Worm (Caenorhabditis elegans) whole organism, L1 larva: ENCODE measurements around the gene srpa-72.

Source experiments
- C04F5.9 ChIP-seq: sonication (generic microtip); optimal IDR thresholded peaks from 2 replicates; lab custom pipeline; 2016; ENCODE audit warnings: missing genetic modification characterization, missing compliant biosample characterization
- C34B4.2 ChIP-seq: sonication (generic microtip); optimal IDR thresholded peaks from 2 replicates; lab custom pipeline; 2017; ENCODE audit warnings: mild to moderate bottlenecking, missing genetic modification characterization, missing compliant biosample characterization
- aha-1 ChIP-seq: fragments of 150-350 bp; optimal IDR thresholded peaks from 2 replicates; lab custom pipeline; 2014; ENCODE audit warnings: missing biosample characterization, missing genetic modification characterization
- aly-2 ChIP-seq: fragments of 150-350 bp; optimal IDR thresholded peaks from 2 replicates; lab custom pipeline; 2014; ENCODE audit warnings: missing biosample characterization, missing genetic modification characterization
- ama-1 ChIP-seq: fragments of 150-350 bp; optimal IDR thresholded peaks from 2 replicates; lab custom pipeline; 2014
- blmp-1 ChIP-seq: fragments of 150-350 bp; optimal IDR thresholded peaks from 2 replicates; lab custom pipeline; 2014; ENCODE audit warnings: missing biosample characterization, missing genetic modification characterization
- ceh-8 ChIP-seq: fragments of 200-800 bp; sonication (Bioruptor generic); optimal IDR thresholded peaks from 2 replicates; lab custom pipeline; 2018; ENCODE audit warnings: mild to moderate bottlenecking, missing genetic modification characterization, moderate library complexity, missing compliant biosample characterization
- ceh-88 ChIP-seq: fragments of 200-800 bp; sonication (Bioruptor generic); IDR thresholded peaks from 2 replicates; pipeline ENCODE4 v1.3.6; 2022; ENCODE audit warnings: missing genetic modification characterization, missing compliant biosample characterization
- ces-1 ChIP-seq: fragments of 150-350 bp; optimal IDR thresholded peaks from 2 replicates; lab custom pipeline; 2014; ENCODE audit warnings: missing biosample characterization, missing genetic modification reagents, missing genetic modification characterization
- dpl-1 ChIP-seq, 3 experiments: fragments of 150-350 bp in 2 of 3; sonication (generic microtip) in 1 of 3; optimal IDR thresholded peaks; 2 replicates each; lab custom pipeline; 2014 to 2017; ENCODE audit warnings: missing biosample characterization in 3 of 3, missing genetic modification characterization in 3 of 3, missing genetic modification reagents in 3 of 3
- efl-1 ChIP-seq, 4 experiments: fragments of 150-350 bp; optimal IDR thresholded peaks in 3 of 4; peaks in 1 of 4; 1 replicate in 1 of 4; 2 replicates in 3 of 4; lab custom pipeline; 2014; ENCODE audit warnings: missing biosample characterization in 2 of 4, missing genetic modification characterization in 2 of 4, missing genetic modification reagents in 2 of 4
- efl-3 ChIP-seq: fragments of 200-800 bp; sonication (Bioruptor generic); optimal IDR thresholded peaks from 2 replicates; lab custom pipeline; 2018; ENCODE audit warnings: mild to moderate bottlenecking, missing genetic modification characterization, missing compliant biosample characterization
- egl-13 ChIP-seq: sonication (generic microtip); optimal IDR thresholded peaks from 2 replicates; lab custom pipeline; 2016; ENCODE audit warnings: missing genotype, missing genetic modification reagents, missing genetic modification characterization, missing compliant biosample characterization
- elt-2 ChIP-seq: sonication (generic microtip); optimal IDR thresholded peaks from 2 replicates; lab custom pipeline; 2016; ENCODE audit warnings: missing genetic modification characterization, mild to moderate bottlenecking, inconsistent platforms, missing compliant biosample characterization, missing genetic modification reagents
- elt-3 ChIP-seq, 6 experiments: fragments of 150-350 bp in 1 of 6; sonication (generic microtip); optimal IDR thresholded peaks; 2 replicates each; lab custom pipeline; 2017 to 2018; ENCODE audit warnings: missing biosample characterization in 6 of 6, missing genetic modification characterization in 6 of 6, inconsistent platforms in 1 of 6
- fkh-4 ChIP-seq: sonication (generic microtip); optimal IDR thresholded peaks from 2 replicates; lab custom pipeline; 2016; ENCODE audit warnings: missing compliant biosample characterization, missing genetic modification characterization, borderline replicate concordance
- fos-1 ChIP-seq: fragments of 150-350 bp; optimal IDR thresholded peaks from 2 replicates; lab custom pipeline; 2014; ENCODE audit warnings: missing biosample characterization, missing genetic modification characterization
- grh-1 ChIP-seq: fragments of 200-800 bp; sonication (Bioruptor generic); IDR thresholded peaks from 2 replicates; pipeline ENCODE4 v1.3.6; 2022; ENCODE audit warnings: missing genetic modification reagents, missing genetic modification characterization, missing compliant biosample characterization
- hpl-2 ChIP-seq: fragments of 150-350 bp; optimal IDR thresholded peaks from 2 replicates; lab custom pipeline; 2014; ENCODE audit warnings: missing biosample characterization, missing genetic modification reagents, missing genetic modification characterization
- irx-1 ChIP-seq: sonication (generic microtip); optimal IDR thresholded peaks from 2 replicates; lab custom pipeline; 2016; ENCODE audit warnings: missing genetic modification characterization, missing compliant biosample characterization
- isw-1 ChIP-seq: fragments of 200-800 bp; sonication (Bioruptor generic); IDR thresholded peaks from 2 replicates; pipeline ENCODE4 v1.3.6; 2022; ENCODE audit warnings: missing genetic modification characterization, missing compliant biosample characterization
- jun-1 ChIP-seq: fragments of 150-350 bp; optimal IDR thresholded peaks from 2 replicates; lab custom pipeline; 2014; ENCODE audit warnings: missing biosample characterization, missing genetic modification reagents, missing genetic modification characterization
- lin-14 ChIP-seq: fragments of 200-800 bp; sonication (Bioruptor generic); optimal IDR thresholded peaks from 2 replicates; lab custom pipeline; 2018; ENCODE audit warnings: mild to moderate bottlenecking, missing genetic modification characterization, moderate library complexity, missing compliant biosample characterization
- lin-35 ChIP-seq, 2 experiments: fragments of 150-350 bp; optimal IDR thresholded peaks; 2 replicates each; lab custom pipeline; 2014; ENCODE audit warnings: missing biosample characterization in 2 of 2, missing genetic modification characterization in 2 of 2, missing genetic modification reagents in 2 of 2
- lsy-2 ChIP-seq, 2 experiments: fragments of 150-350 bp; optimal IDR thresholded peaks; 2 replicates each; lab custom pipeline; 2014; ENCODE audit warnings: missing biosample characterization in 2 of 2, missing genetic modification characterization in 2 of 2
- mef-2 ChIP-seq: fragments of 150-350 bp; optimal IDR thresholded peaks from 2 replicates; lab custom pipeline; 2014; ENCODE audit warnings: missing biosample characterization, missing genetic modification characterization
- mep-1 ChIP-seq: fragments of 150-350 bp; optimal IDR thresholded peaks from 2 replicates; lab custom pipeline; 2014; ENCODE audit warnings: missing biosample characterization, missing genetic modification characterization
- nhr-19 ChIP-seq: fragments of 200-800 bp; sonication (Bioruptor generic); conservative IDR thresholded peaks from 2 replicates; pipeline ENCODE4 v1.3.6; 2022; ENCODE audit warnings: missing genetic modification characterization, missing compliant biosample characterization
- nhr-20 ChIP-seq: sonication (generic microtip); optimal IDR thresholded peaks from 2 replicates; lab custom pipeline; 2016; ENCODE audit warnings: mild to moderate bottlenecking, missing genetic modification characterization, missing compliant biosample characterization
- nhr-85 ChIP-seq: sonication (generic microtip); peaks from one replicate; lab custom pipeline; 2016; ENCODE audit warnings: missing genetic modification characterization, inconsistent platforms, missing compliant biosample characterization
- nhr-90 ChIP-seq: sonication (generic microtip); optimal IDR thresholded peaks from 2 replicates; lab custom pipeline; 2016; ENCODE audit warnings: mild to moderate bottlenecking, missing genetic modification characterization, missing compliant biosample characterization; ENCODE audit not compliant: poor library complexity
- pag-3 ChIP-seq: sonication (generic microtip); optimal IDR thresholded peaks from 2 replicates; lab custom pipeline; 2017; ENCODE audit warnings: missing genetic modification characterization, mild to moderate bottlenecking, missing compliant biosample characterization, antibody characterized with exemption, borderline replicate concordance; ENCODE audit not compliant: insufficient read depth
- pqm-1 ChIP-seq: sonication (generic microtip); optimal IDR thresholded peaks from 3 replicates; lab custom pipeline; 2017; ENCODE audit warnings: missing biosample characterization, missing genetic modification characterization
- skn-1 ChIP-seq: fragments of 150-350 bp; optimal IDR thresholded peaks from 2 replicates; lab custom pipeline; 2014; ENCODE audit warnings: missing biosample characterization, missing genetic modification characterization
- snu-23 ChIP-seq: sonication (generic microtip); optimal IDR thresholded peaks from 2 replicates; lab custom pipeline; 2016; ENCODE audit warnings: missing genetic modification characterization, missing compliant biosample characterization
- sox-4 ChIP-seq: sonication (generic microtip); optimal IDR thresholded peaks from 2 replicates; lab custom pipeline; 2016; ENCODE audit warnings: missing genetic modification characterization, missing compliant biosample characterization
- sptf-1 ChIP-seq: fragments of 150-350 bp; optimal IDR thresholded peaks from 2 replicates; lab custom pipeline; 2014; ENCODE audit warnings: missing biosample characterization, missing genetic modification characterization
- swsn-7 ChIP-seq: sonication (generic microtip); optimal IDR thresholded peaks from 2 replicates; lab custom pipeline; 2016; ENCODE audit warnings: missing genetic modification characterization, missing compliant biosample characterization
- tbx-2 ChIP-seq: sonication (generic microtip); optimal IDR thresholded peaks from 2 replicates; lab custom pipeline; 2016; ENCODE audit warnings: missing genetic modification characterization, missing compliant biosample characterization
- unc-130 ChIP-seq: fragments of 150-350 bp; optimal IDR thresholded peaks from 2 replicates; lab custom pipeline; 2017; ENCODE audit warnings: missing biosample characterization, missing genetic modification characterization, inconsistent platforms
- unc-30 ChIP-seq: sonication (generic microtip); optimal IDR thresholded peaks from 2 replicates; lab custom pipeline; 2017; ENCODE audit warnings: missing biosample characterization, missing genetic modification characterization
- unc-62 ChIP-seq: fragments of 150-350 bp; optimal IDR thresholded peaks from 2 replicates; lab custom pipeline; 2014; ENCODE audit warnings: missing biosample characterization, missing genetic modification reagents, missing genetic modification characterization
- unc-98 ChIP-seq: fragments of 200-800 bp; sonication (Bioruptor generic); IDR thresholded peaks from 2 replicates; pipeline ENCODE4 v1.3.6; 2022; ENCODE audit warnings: missing genetic modification characterization, missing compliant biosample characterization
- xbp-1 ChIP-seq: sonication (generic microtip); optimal IDR thresholded peaks from 2 replicates; lab custom pipeline; 2016; ENCODE audit warnings: missing genetic modification characterization, missing compliant biosample characterization
- zag-1 ChIP-seq: fragments of 150-350 bp; optimal IDR thresholded peaks from 2 replicates; lab custom pipeline; 2014; ENCODE audit warnings: missing biosample characterization, missing genetic modification characterization
- zip-4 ChIP-seq: fragments of 200-800 bp; sonication (Bioruptor generic); optimal IDR thresholded peaks from 2 replicates; lab custom pipeline; 2018; ENCODE audit warnings: mild to moderate bottlenecking, missing genetic modification characterization, moderate library complexity, missing compliant biosample characterization

Gene srpa-72

ce11 chrII:2800550-2801233 lies 13.4 kb downstream of the srpa-72 start, which contains the start of gene nhr-119 (continued):
- TF ChIP-seq skn-1 (peak; percentile 4), ces-1 (GFP tag; lab: Kevin White, UChicago) (no peak), grh-1 (peak; percentile 71), pqm-1 (tag; lab: Kevin White, UChicago) (peak; percentile 18), unc-130 (tag; lab: Kevin White, UChicago) (peak; percentile 48), xbp-1 (tag; lab: Kevin White, UChicago) (peak; percentile 50), aha-1 (tag; lab: Kevin White, UChicago) (no peak), mep-1 (tag; lab: Kevin White, UChicago) (peak; percentile 52), swsn-7 (peak; percentile 66), C04F5.9 (tag; lab: Kevin White, UChicago) (no peak)

ce11 chrII:2801764-2802163 lies 14.5 kb downstream of the srpa-72 start:
- TF ChIP-seq ceh-88 (GFP tag; lab: Robert Waterston, UW) (no peak), C34B4.2 (tag; lab: Kevin White, UChicago) (no peak), ceh-8 (GFP tag; lab: Kevin White, UChicago) (no peak), unc-98 (GFP tag; lab: Robert Waterston, UW) (no peak), hpl-2 (GFP tag; lab: Kevin White, UChicago) (no peak), ama-1 (lab: Kevin White, UChicago) (no peak), nhr-90 (no peak), aly-2 (no peak), zag-1 (tag; lab: Kevin White, UChicago) (no peak), tbx-2 (tag; lab: Kevin White, UChicago) (no peak), sox-4 (tag; lab: Kevin White, UChicago) (no peak), dpl-1 (GFP tag; optimal IDR thresholded peaks at IDR 0.05; lab: Kevin White, UChicago) (no peak), egl-13 (tag; lab: Kevin White, UChicago) (no peak), efl-3 (no peak), xbp-1 (tag; lab: Kevin White, UChicago) (no peak), sptf-1 (tag; lab: Kevin White, UChicago) (no peak)

DNA sequence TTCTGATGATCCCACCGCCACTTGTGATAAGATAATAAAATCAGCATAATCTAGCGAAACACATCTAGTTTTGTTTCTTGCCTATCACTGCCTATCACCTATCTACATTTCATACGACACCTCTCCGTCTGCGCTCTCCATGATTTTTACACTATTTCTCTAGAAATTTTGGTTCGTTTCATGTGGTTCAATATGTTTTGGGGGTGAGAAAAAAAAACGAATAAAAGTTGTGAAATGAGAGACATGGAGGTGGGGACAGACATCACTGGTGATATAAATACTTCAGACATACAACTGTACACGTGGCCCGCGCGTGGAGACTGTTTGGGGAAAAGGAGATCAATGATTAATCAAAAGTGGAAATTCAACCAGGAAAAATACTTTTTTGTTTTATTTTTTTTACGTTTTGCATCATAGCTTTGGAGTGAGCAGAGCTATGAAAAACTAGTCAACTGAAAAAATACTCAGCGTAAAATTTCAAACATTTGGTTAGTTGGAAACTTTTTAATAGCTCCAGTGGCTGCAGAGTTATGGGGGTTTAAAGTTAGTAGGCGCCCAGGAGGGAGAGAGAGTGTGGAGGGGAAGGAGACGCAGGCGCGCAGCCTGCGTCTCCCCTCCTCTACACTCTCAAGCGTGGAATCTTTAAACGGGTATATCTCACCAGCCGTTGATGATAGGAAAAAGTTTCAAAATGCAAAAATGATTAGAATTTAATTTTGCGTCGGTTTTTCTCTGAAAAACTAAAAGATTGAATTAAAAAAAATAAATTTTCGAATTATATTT lies 15.7 kb downstream of the srpa-72 start:
- TF ChIP-seq blmp-1 (peak; percentile 50), skn-1 (no peak), C04F5.9 (tag; lab: Kevin White, UChicago) (no peak), xbp-1 (tag; lab: Kevin White, UChicago) (no peak), nhr-85 (tag; lab: Kevin White, UChicago) (peak; percentile 66), nhr-19 (0 out of 2 replicates have a peak, but pooled peaks have one; percentile 5), jun-1 (tag; lab: Kevin White, UChicago) (no peak), nhr-20 (tag; lab: Kevin White, UChicago) (peak; percentile 40), swsn-7 (no peak), efl-1 (optimal IDR thresholded peaks at IDR 0.05; lab: Kevin White, UChicago) (no peak), efl-1 (GFP tag; optimal IDR thresholded peaks at IDR 0.05 in 1 of 2; lab: Kevin White, UChicago) (no peak), unc-62 (GFP tag; lab: Kevin White, UChicago) (no peak), fkh-4 (tag; lab: Kevin White, UChicago) (no peak), snu-23 (GFP tag; lab: Kevin White, UChicago) (peak; percentile 24), isw-1 (GFP tag; lab: Robert Waterston, UW) (no peak), irx-1 (no peak), elt-2 (tag; lab: Kevin White, UChicago) (peak; percentile 90), unc-30 (no peak), lsy-2 (tag; optimal IDR thresholded peaks at IDR 0.05; lab: Kevin White, UChicago) (no peak), C34B4.2 (tag; lab: Kevin White, UChicago) (no peak), elt-3 (tag; optimal IDR thresholded peaks at IDR 0.05; lab: Kevin White, UChicago) (peak in 4 of 6 experiments; percentile 11 to 87 (median 68)), lin-14 (peak; percentile 48), pag-3 (tag; lab: Kevin White, UChicago) (no peak), nhr-90 (peak; percentile 31), fos-1 (tag; lab: Kevin White, UChicago) (no peak), mef-2 (tag; lab: Kevin White, UChicago) (no peak), zip-4 (GFP tag; lab: Kevin White, UChicago) (no peak), lin-35 (GFP tag; optimal IDR thresholded peaks at IDR 0.05; lab: Kevin White, UChicago) (peak in 1 of 2 experiments; percentile 46)
